Worm (Caenorhabditis elegans) whole organism, L2 larva: ENCODE results near the gene cpr-9.

Experiments
- alr-1 ChIP-seq: fragments of 150-350 bp; optimal IDR thresholded peaks from 2 replicates; lab custom pipeline; 2014; ENCODE audit warnings: missing biosample characterization, missing genetic modification characterization
- dmd-4 ChIP-seq: sonication (generic microtip); optimal IDR thresholded peaks from 2 replicates; lab custom pipeline; 2017; ENCODE audit warnings: missing biosample characterization, missing genetic modification characterization
- lin-39 ChIP-seq: fragments of 150-350 bp; optimal IDR thresholded peaks from 2 replicates; lab custom pipeline; 2014; ENCODE audit warnings: missing biosample characterization, missing genetic modification reagents, missing genetic modification characterization
- nhr-23 ChIP-seq: fragments of 150-350 bp; optimal IDR thresholded peaks from 2 replicates; lab custom pipeline; 2014; ENCODE audit warnings: missing biosample characterization, missing genetic modification reagents, missing genetic modification characterization
- nhr-77 ChIP-seq: fragments of 150-350 bp; optimal IDR thresholded peaks from 2 replicates; lab custom pipeline; 2014; ENCODE audit warnings: missing biosample characterization, missing genetic modification characterization
- sma-9 ChIP-seq, 2 experiments: fragments of 150-350 bp in 1 of 2; sonication (generic microtip) in 1 of 2; optimal IDR thresholded peaks; 2 replicates each; lab custom pipeline; 2014 to 2016; ENCODE audit warnings: missing genetic modification characterization in 2 of 2, mild to moderate bottlenecking in 1 of 2, missing biosample characterization in 1 of 2, missing compliant biosample characterization in 1 of 2, missing genetic modification reagents in 1 of 2, moderate library complexity in 1 of 2
- unc-39 ChIP-seq: fragments of 150-350 bp; optimal IDR thresholded peaks from 2 replicates; lab custom pipeline; 2014; ENCODE audit warnings: missing biosample characterization, missing genetic modification characterization
- unc-55 ChIP-seq: fragments of 150-350 bp; sonication (generic microtip); optimal IDR thresholded peaks from 3 replicates; lab custom pipeline; 2014; ENCODE audit warnings: missing biosample characterization, missing genetic modification reagents, missing genetic modification characterization

Gene cpr-9

DNA sequence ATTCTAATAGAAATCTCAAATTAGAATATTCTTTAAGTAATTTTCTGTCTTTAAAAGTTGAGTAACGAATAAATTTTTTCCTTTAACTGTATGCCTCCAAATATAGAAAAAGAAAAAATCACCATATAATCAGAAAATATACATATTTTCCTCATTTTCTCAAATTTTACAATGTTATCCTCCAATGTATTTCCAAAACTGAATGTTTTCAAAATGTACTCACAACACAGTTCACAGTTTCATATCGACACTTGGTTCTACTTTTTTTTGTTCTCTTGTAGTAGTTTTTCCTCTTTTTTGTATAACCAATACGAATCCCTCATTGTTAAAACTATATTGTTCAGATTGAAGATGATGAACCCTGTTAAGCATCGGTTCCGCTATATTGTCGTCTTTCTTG is 50.7 kb downstream of the cpr-9 start, which contains the start of gene F10C2.7:
Gene F10C2.7, plus strand, starts transcription at position 301 of the 400 bp plus-strand sequence.
- no peak for TF ChIP-seq sma-9 (GFP tag; optimal IDR thresholded peaks at IDR 0.05; lab: Kevin White, UChicago)
- TF ChIP-seq sma-9 (tag; optimal IDR thresholded peaks at IDR 0.05; lab: Kevin White, UChicago) = no peak
- no peak for TF ChIP-seq lin-39 (tag; lab: Kevin White, UChicago)
- no peak for TF ChIP-seq unc-55
- TF ChIP-seq unc-39 (tag; lab: Kevin White, UChicago) = no peak
- TF ChIP-seq dmd-4 = no peak
- no peak for TF ChIP-seq nhr-77 (tag; lab: Kevin White, UChicago)
- TF ChIP-seq nhr-23 (tag; lab: Kevin White, UChicago) = no peak
- TF ChIP-seq alr-1 (tag; lab: Kevin White, UChicago) = no peak
- TF ChIP-seq, all 48 proteins: peak for 0
